Worm (Caenorhabditis elegans): Measurements from ENCODE around the gene rpc-1.

- TF ChIP-seq egl-27 (tag; optimal IDR thresholded peaks at IDR 0.05) (no peak), ama-1 (optimal IDR thresholded peaks at IDR 0.05) (no peak), nhr-237 (tag; optimal IDR thresholded peaks at IDR 0.05) (no peak), R02D3.7 (tag; optimal IDR thresholded peaks at IDR 0.05) (no peak), elt-2 (tag; optimal IDR thresholded peaks at IDR 0.05) (peak; percentile 88), aly-2 (tag; optimal IDR thresholded peaks at IDR 0.05) (no peak), fkh-10 (GFP tag; optimal IDR thresholded peaks at IDR 0.05) (no peak), nhr-25 (tag; optimal IDR thresholded peaks at IDR 0.05) (no peak)
Observed at ce11 chrIV:7180304-7180703, 14.8 kb upstream of the rpc-1 start, which contains the start of gene cest-10.
